Worm (Caenorhabditis elegans): ENCODE data around the gene C40H1.3.
A peak's percentile ranks its signal among the peaks of the same experiment; 100 is the strongest.

Gene C40H1.3

DNA sequence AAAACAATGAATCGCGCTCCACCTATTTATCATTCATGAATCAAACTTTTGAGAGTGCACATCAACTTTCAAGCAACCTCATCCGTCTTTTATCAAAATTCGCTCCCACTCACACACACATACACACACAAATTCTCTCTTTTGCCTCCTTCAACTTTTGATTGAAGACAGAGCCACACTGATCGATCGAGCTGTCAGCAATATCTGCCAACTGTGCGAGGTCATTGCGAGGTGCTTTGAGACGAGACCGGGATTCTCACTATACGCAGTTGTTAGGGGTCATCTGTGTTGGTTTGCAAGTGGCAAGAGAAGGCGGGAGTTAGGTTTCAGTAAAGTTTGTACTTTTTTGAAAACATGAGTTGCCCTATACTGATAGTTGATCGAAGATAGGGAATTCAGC, 16.9 kb upstream of the C40H1.3 start:
- TF ChIP-seq egl-27 (tag; optimal IDR thresholded peaks at IDR 0.05): no peak
- TF ChIP-seq D1046.2 (GFP tag; IDR thresholded peaks at IDR 0.05): no peak
- no peak for TF ChIP-seq dve-1 (tag; optimal IDR thresholded peaks at IDR 0.05; ENCODE audit: insufficient read depth)
- TF ChIP-seq ceh-82 (tag; optimal IDR thresholded peaks at IDR 0.05): no peak
- TF ChIP-seq hlh-11 (tag; optimal IDR thresholded peaks at IDR 0.05): peak; percentile 16
- peak in 1 of 2 experiments; percentile 83 for TF ChIP-seq unc-62 (GFP tag; optimal IDR thresholded peaks at IDR 0.05 in 1 of 2)
- no peak for TF ChIP-seq unc-62 (tag; optimal IDR thresholded peaks at IDR 0.05)
- TF ChIP-seq F10B5.3 (tag; optimal IDR thresholded peaks at IDR 0.05): no peak
- no peak for TF ChIP-seq zag-1 (tag; optimal IDR thresholded peaks at IDR 0.05)
- no peak for TF ChIP-seq unc-130 (GFP tag; optimal IDR thresholded peaks at IDR 0.05)

DNA sequence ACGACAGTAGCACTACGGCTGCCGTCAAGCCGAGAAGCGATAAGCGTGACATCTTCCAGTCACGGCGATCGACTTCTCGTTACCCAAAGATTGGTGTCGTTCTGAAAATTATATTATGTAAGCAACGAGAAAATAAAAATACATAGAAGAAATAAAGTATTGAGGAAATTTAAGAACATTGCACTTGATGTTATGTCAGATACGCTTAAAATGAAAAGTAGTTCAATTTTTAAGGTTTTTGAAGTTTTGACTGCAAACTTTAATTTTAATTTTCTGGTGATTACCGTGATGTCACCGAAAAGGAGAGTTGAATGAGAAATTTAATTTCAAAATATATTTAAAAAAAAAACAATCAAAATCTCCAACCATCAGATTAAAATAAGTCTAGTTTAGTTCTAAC, 15.2 kb upstream of the C40H1.3 start, which contains the start of gene emb-9:
Gene emb-9 (minus strand): TSS at position 101 of the 400 bp plus-strand sequence.
- TF ChIP-seq mxl-2 (GFP tag; conservative IDR thresholded peaks at IDR 0.05): no peak
- TF ChIP-seq ZK337.2 (GFP tag; IDR thresholded peaks at IDR 0.05): no peak
- TF ChIP-seq arid-1 (GFP tag; conservative IDR thresholded peaks at IDR 0.05): no peak
- TF ChIP-seq ceh-44 (GFP tag; IDR thresholded peaks at IDR 0.05): no peak
- TF ChIP-seq dmd-8 (GFP tag; IDR thresholded peaks at IDR 0.05): no peak
- no peak for TF ChIP-seq daf-16 (GFP tag; optimal IDR thresholded peaks at IDR 0.05)
- no peak for TF ChIP-seq daf-16 (tag; optimal IDR thresholded peaks at IDR 0.05)
- TF ChIP-seq ZK546.5 (tag; optimal IDR thresholded peaks at IDR 0.05): no peak
- no peak for TF ChIP-seq lin-15B (tag; optimal IDR thresholded peaks at IDR 0.05)
- no peak for TF ChIP-seq mxl-3 (GFP tag; optimal IDR thresholded peaks at IDR 0.05)

DNA sequence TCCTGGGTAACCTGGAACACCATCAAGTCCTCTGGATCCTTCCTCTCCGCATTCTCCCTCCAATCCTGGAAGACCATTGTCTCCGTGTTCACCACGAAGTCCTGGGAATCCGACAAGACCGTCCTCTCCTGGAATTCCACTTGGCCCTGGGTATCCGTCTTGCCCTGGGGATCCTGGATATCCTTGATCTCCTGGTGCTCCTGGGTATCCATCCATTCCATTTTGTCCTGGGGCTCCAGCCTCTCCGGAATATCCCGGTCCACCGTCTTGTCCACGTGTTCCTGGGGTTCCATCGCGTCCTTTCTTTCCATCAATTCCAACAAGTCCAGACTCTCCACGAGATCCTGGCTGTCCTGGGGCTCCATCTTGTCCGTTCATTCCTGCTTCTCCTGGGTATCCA, 10.9 kb upstream of the C40H1.3 start:
- TF ChIP-seq unc-62 (GFP tag; optimal IDR thresholded peaks at IDR 0.05 in 1 of 2): peak in 1 of 2 experiments; percentile 93
- TF ChIP-seq unc-62 (tag; optimal IDR thresholded peaks at IDR 0.05): no peak
- TF ChIP-seq ZK546.5 (tag; optimal IDR thresholded peaks at IDR 0.05): no peak
- TF ChIP-seq saeg-2 (GFP tag; IDR thresholded peaks at IDR 0.05): no peak

DNA sequence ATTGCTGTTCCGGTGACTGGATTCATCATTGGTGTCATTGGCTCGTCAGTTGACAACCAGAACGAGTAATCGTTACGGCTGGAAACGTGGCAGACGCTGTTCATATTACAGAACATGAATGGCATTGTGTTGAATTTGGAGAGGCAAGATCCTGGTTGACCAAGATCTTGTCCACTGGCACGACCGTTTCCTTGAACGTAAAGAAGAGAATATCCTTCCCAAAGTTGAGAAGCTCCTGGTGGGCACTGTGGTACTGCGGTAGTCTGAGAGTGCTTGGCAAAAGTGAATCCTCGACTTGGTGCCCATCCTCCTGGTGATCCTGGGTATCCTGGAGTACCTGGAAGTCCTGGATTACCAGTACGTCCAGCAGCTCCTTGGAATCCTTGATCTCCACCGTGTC, 8.8 kb upstream of the C40H1.3 start:
- no peak for TF ChIP-seq pqm-1 (tag; optimal IDR thresholded peaks at IDR 0.05)
- TF ChIP-seq unc-62 (GFP tag; optimal IDR thresholded peaks at IDR 0.05 in 1 of 2): peak in 1 of 2 experiments; percentile 92
- no peak for TF ChIP-seq unc-62 (tag; optimal IDR thresholded peaks at IDR 0.05)
- no peak for TF ChIP-seq fos-1 (tag; optimal IDR thresholded peaks at IDR 0.05)
- no peak for TF ChIP-seq lsy-2 (tag; optimal IDR thresholded peaks at IDR 0.05)

DNA sequence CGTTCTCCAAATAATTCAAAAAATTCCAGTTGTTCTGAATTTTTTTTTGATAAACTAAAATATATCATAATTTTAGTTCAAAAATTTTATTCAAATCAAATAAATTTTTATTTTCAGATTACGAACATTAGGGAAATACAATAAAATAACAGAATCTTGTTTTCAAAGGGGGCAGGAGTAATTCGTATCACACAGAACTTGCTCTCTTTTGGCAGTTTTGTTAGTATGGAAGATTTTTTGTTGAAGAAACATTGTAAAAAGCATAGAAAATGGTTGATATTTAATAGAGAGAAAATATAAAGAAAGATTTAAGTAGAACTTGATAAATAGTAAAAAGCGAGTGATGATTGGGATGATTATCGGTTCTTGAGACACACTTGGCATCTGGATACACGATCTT, 7.6 kb upstream of the C40H1.3 start:
- TF ChIP-seq mdl-1 (tag; optimal IDR thresholded peaks at IDR 0.05) (no peak), aha-1 (tag) (no peak), unc-62 (GFP tag; optimal IDR thresholded peaks at IDR 0.05 in 1 of 2) (peak in 1 of 2 experiments; percentile 95), unc-62 (tag; optimal IDR thresholded peaks at IDR 0.05) (no peak), madf-9 (GFP tag; conservative IDR thresholded peaks at IDR 0.05) (no peak), egl-43 (GFP tag; IDR thresholded peaks at IDR 0.05) (no peak)

DNA sequence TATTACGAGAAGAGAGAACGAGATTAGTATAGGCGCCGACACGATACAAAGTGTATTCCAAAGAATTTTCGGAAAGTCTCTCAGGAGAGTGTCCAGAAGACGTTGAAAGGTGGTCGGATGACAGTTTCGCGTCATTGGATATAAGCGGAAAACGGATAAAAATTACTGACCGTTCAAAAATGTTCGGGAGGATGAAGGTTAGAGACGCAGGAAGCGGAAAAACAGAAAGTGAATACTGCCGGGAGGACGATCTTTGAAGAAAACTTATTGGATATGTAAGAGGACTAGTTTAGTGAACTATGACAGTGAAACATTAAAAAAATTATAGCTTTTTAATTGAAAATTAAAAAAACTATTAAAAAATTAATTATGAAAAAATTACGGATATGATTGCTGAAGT, 5.9 kb upstream of the C40H1.3 start:
- TF ChIP-seq nhr-102 (tag; optimal IDR thresholded peaks at IDR 0.05): no peak
- no peak for TF ChIP-seq lsy-2 (tag; optimal IDR thresholded peaks at IDR 0.05)
- TF ChIP-seq ctbp-1 (GFP tag; IDR thresholded peaks at IDR 0.05): no peak
- no peak for TF ChIP-seq nhr-77 (tag; optimal IDR thresholded peaks at IDR 0.05)
- no peak for TF ChIP-seq rbr-2 (tag; optimal IDR thresholded peaks at IDR 0.05)
- no peak for TF ChIP-seq sdz-12 (GFP tag; optimal IDR thresholded peaks at IDR 0.05)
